Fruit fly (Drosophila melanogaster) Kc167 (cell line): ENCODE results near the gene net.

Experiments
- Sin3A ChIP-seq: fragments of >200 bp; optimal IDR thresholded peaks from 2 replicates; lab custom pipeline; 2018; ENCODE audit warnings: missing external identifiers
- psq ChIP-seq: fragments of >200 bp; optimal IDR thresholded peaks from 2 replicates; lab custom pipeline; 2017; ENCODE audit warnings: missing external identifiers

- TF ChIP-seq psq (no peak), Sin3A (lab: Kevin White, UChicago) (no peak)
Measured at dm6 chr2L:136131-136426, 48.9 kb upstream of the net start.
